Worm (Caenorhabditis elegans) whole organism, L4/young adult: Measurements from ENCODE around the gene T16D1.1.

Source experiments
- W03F9.2 ChIP-seq: fragments of 150-350 bp; optimal IDR thresholded peaks from 2 replicates; lab custom pipeline; 2014; ENCODE audit warnings: missing biosample characterization, missing genetic modification characterization
- dao-5 ChIP-seq: sonication (generic microtip); optimal IDR thresholded peaks from 2 replicates; lab custom pipeline; 2016; ENCODE audit warnings: missing genotype, missing genetic modification characterization, moderate library complexity, missing compliant biosample characterization
- him-1 ChIP-seq: sonication (generic microtip); optimal IDR thresholded peaks from 2 replicates; lab custom pipeline; 2016; ENCODE audit warnings: missing genotype, missing genetic modification reagents, missing genetic modification characterization, missing compliant biosample characterization

DNA sequence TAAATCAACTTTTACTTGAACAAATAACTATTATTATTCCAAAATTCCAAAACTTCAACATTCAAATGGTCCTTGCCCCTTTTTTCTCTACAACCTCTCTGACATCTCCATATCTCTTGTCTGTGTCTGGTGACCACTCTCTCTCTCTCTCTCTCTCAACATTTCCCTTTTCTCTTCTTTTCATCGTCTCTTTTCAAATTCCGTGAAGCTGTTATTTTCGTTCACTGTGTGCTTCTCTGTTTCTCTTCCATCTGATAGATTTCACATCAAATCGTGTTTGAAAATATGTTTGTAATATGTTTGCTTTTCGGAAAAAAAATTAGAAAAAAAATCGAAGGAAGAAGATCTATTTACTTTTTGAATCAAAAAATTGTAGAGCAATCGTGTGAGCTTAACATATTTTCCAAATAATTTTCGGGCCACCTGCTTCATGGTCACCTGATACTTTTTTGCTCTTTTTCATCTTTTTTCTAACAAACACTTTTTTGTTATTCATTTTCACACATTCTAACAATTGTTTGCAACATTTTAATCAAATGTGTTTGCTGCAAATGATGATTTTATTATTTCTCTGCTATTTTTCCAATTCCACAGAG, 40.4 kb downstream of the T16D1.1 start:
- TF ChIP-seq dao-5 = no peak
- TF ChIP-seq him-1 (tag; lab: Kevin White, UChicago) = no peak
- no peak for TF ChIP-seq W03F9.2 (tag; lab: Kevin White, UChicago)
